Fruit fly (Drosophila melanogaster) whole organism, embryonic: ENCODE measurements around the gene CG5541.

Source experiments
- Adf1 ChIP-seq: fragments of 200-800 bp; sonication (Bioruptor generic); IDR thresholded peaks from 2 replicates; pipeline ENCODE4 v1.3.6; 2022; ENCODE audit warnings: missing biosample characterization, missing genetic modification characterization
- Aef1 ChIP-seq: fragments of 200-800 bp; sonication (Bioruptor generic); IDR thresholded peaks from 3 replicates; pipeline ENCODE4 v1.3.6; 2022; ENCODE audit warnings: missing biosample characterization, missing genetic modification characterization
- B-H1 ChIP-seq: fragments of 200-800 bp; sonication (Bioruptor generic); IDR thresholded peaks from 3 replicates; pipeline ENCODE4 v1.3.6; 2022; ENCODE audit warnings: missing biosample characterization, missing genetic modification characterization
- BEAF-32 ChIP-seq: fragments of 200-800 bp; sonication (Bioruptor generic); optimal IDR thresholded peaks from 3 replicates; lab custom pipeline; 2017; ENCODE audit warnings: missing biosample characterization, missing genetic modification characterization, mild to moderate bottlenecking, moderate library complexity, missing genetic modification reagents
- CG10267 ChIP-seq: fragments of 200-800 bp; sonication (Bioruptor generic); optimal IDR thresholded peaks from 2 replicates; lab custom pipeline; 2018; ENCODE audit warnings: missing biosample characterization, mild to moderate bottlenecking, missing genetic modification characterization, moderate library complexity
- CG10431 ChIP-seq: fragments of 200-800 bp; sonication (Bioruptor generic); optimal IDR thresholded peaks from 3 replicates; lab custom pipeline; 2018; ENCODE audit warnings: missing biosample characterization, mild to moderate bottlenecking, missing genetic modification characterization
- CG10565 ChIP-seq: fragments of 200-800 bp; sonication (Bioruptor generic); optimal IDR thresholded peaks from 3 replicates; lab custom pipeline; 2016; ENCODE audit warnings: missing biosample characterization, mild to moderate bottlenecking, missing genetic modification characterization
- CG10979 ChIP-seq: fragments of 200-800 bp; sonication (Bioruptor generic); optimal IDR thresholded peaks from 2 replicates; lab custom pipeline; 2018; ENCODE audit warnings: missing biosample characterization, mild to moderate bottlenecking, missing genetic modification characterization, moderate library complexity
- CG13894 ChIP-seq: fragments of 200-800 bp; sonication (Bioruptor generic); optimal IDR thresholded peaks from 3 replicates; lab custom pipeline; 2018; ENCODE audit warnings: missing biosample characterization, mild to moderate bottlenecking, missing genetic modification characterization, moderate library complexity
- CG17385 ChIP-seq: fragments of 200-800 bp; sonication (Bioruptor generic); optimal IDR thresholded peaks from 3 replicates; lab custom pipeline; 2018; ENCODE audit warnings: missing biosample characterization, mild to moderate bottlenecking, missing genetic modification characterization
- CG18011 ChIP-seq: fragments of 200-800 bp; sonication (Bioruptor generic); optimal IDR thresholded peaks from 2 replicates; lab custom pipeline; 2017; ENCODE audit warnings: missing biosample characterization, missing genetic modification characterization, mild to moderate bottlenecking, moderate library complexity, missing genotype
- CG18262 ChIP-seq: fragments of 200-800 bp; optimal IDR thresholded peaks from 3 replicates; lab custom pipeline; 2019; ENCODE audit warnings: missing biosample characterization, mild to moderate bottlenecking, missing genetic modification characterization, moderate library complexity
- CG1832 ChIP-seq: fragments of 200-800 bp; sonication (Bioruptor generic); optimal IDR thresholded peaks from 2 replicates; lab custom pipeline; 2017; ENCODE audit warnings: missing biosample characterization, mild to moderate bottlenecking, missing genetic modification characterization, inconsistent platforms
- CG2120 ChIP-seq: fragments of 200-800 bp; sonication (Bioruptor generic); optimal IDR thresholded peaks from 3 replicates; lab custom pipeline; 2016; ENCODE audit warnings: missing biosample characterization, missing genetic modification characterization
- CG31441 ChIP-seq: fragments of 200-800 bp; sonication (Bioruptor generic); IDR thresholded peaks from 2 replicates; pipeline ENCODE4 v1.3.6; 2022; ENCODE audit warnings: missing biosample characterization, missing genetic modification characterization
- CG32532 ChIP-seq: fragments of 200-800 bp; sonication (Bioruptor generic); IDR thresholded peaks from 2 replicates; pipeline ENCODE4 v1.3.6; 2022; ENCODE audit warnings: missing biosample characterization, missing genetic modification characterization
- CG33213 ChIP-seq: fragments of 200-800 bp; sonication (Bioruptor generic); optimal IDR thresholded peaks from 3 replicates; lab custom pipeline; 2016; ENCODE audit warnings: missing biosample characterization, missing genetic modification characterization
- CG3995 ChIP-seq: fragments of 200-800 bp; sonication (Bioruptor generic); optimal IDR thresholded peaks from 3 replicates; lab custom pipeline; 2016; ENCODE audit warnings: missing biosample characterization, missing genetic modification characterization
- CG4707 ChIP-seq: fragments of 200-800 bp; sonication (Bioruptor generic); optimal IDR thresholded peaks from 2 replicates; lab custom pipeline; 2018; ENCODE audit warnings: missing biosample characterization, mild to moderate bottlenecking, missing genetic modification characterization, moderate library complexity
- CG6254 ChIP-seq: fragments of 200-800 bp; sonication (Bioruptor generic); optimal IDR thresholded peaks from 3 replicates; lab custom pipeline; 2017; ENCODE audit warnings: mild to moderate bottlenecking, missing biosample characterization, missing genetic modification reagents, missing genetic modification characterization
- CG6654 ChIP-seq: fragments of 200-800 bp; sonication (Bioruptor generic); optimal IDR thresholded peaks from 2 replicates; lab custom pipeline; 2017; ENCODE audit warnings: missing biosample characterization, mild to moderate bottlenecking, missing genetic modification characterization
- CG7987 ChIP-seq: fragments of 200-800 bp; sonication (Bioruptor generic); optimal IDR thresholded peaks from 2 replicates; lab custom pipeline; 2018; ENCODE audit warnings: missing biosample characterization, mild to moderate bottlenecking, missing genetic modification characterization, moderate library complexity
- Dll ChIP-seq: fragments of 200-800 bp; sonication (Bioruptor generic); IDR thresholded peaks from 4 replicates; pipeline ENCODE4 v1.3.6; 2022; ENCODE audit warnings: missing biosample characterization, missing genetic modification characterization; ENCODE audit not compliant: partially characterized antibody
- HLH54F ChIP-seq: fragments of 200-800 bp; sonication (Bioruptor generic); optimal IDR thresholded peaks from 3 replicates; lab custom pipeline; 2016; ENCODE audit warnings: missing biosample characterization, missing genetic modification characterization
- HLHmδ ChIP-seq: fragments of 200-800 bp; sonication (Bioruptor generic); optimal IDR thresholded peaks from 2 replicates; lab custom pipeline; 2018; ENCODE audit warnings: missing biosample characterization, mild to moderate bottlenecking, missing genetic modification characterization, moderate library complexity
- Hr78 ChIP-seq, 2 experiments: fragments of 200-800 bp in 1 of 2; fragments of >200 bp in 1 of 2; sonication (Bioruptor generic) in 1 of 2; optimal IDR thresholded peaks; 2 replicates each; lab custom pipeline; 2017 to 2019; ENCODE audit warnings: missing biosample characterization in 2 of 2, missing genetic modification characterization in 2 of 2, mild to moderate bottlenecking in 1 of 2, moderate library complexity in 1 of 2
- MBD-R2 ChIP-seq: fragments of 200-800 bp; sonication (Bioruptor generic); IDR thresholded peaks from 2 replicates; pipeline ENCODE4 v1.3.6; 2022; ENCODE audit warnings: missing biosample characterization, missing genetic modification characterization
- Med ChIP-seq: fragments of 200-800 bp; sonication (Bioruptor generic); peaks from one replicate; lab custom pipeline; 2016; ENCODE audit warnings: missing biosample characterization, missing genetic modification characterization, mild to moderate bottlenecking, inconsistent platforms, moderate library complexity
- Nf-YA ChIP-seq: fragments of 200-800 bp; sonication (Bioruptor generic); IDR thresholded peaks from 2 replicates; pipeline ENCODE4 v1.3.6; 2022; ENCODE audit warnings: missing biosample characterization, missing genetic modification characterization
- Nf-YB ChIP-seq: fragments of 200-800 bp; sonication (Bioruptor generic); optimal IDR thresholded peaks from 3 replicates; lab custom pipeline; 2019; ENCODE audit warnings: missing biosample characterization, mild to moderate bottlenecking, missing genetic modification characterization, moderate library complexity
- Nf-YC ChIP-seq: fragments of 200-800 bp; optimal IDR thresholded peaks from 3 replicates; lab custom pipeline; 2019; ENCODE audit warnings: missing biosample characterization, mild to moderate bottlenecking, missing genetic modification characterization, moderate library complexity
- Sox100B ChIP-seq: fragments of 200-800 bp; sonication (Bioruptor generic); optimal IDR thresholded peaks from 3 replicates; lab custom pipeline; 2018; ENCODE audit warnings: missing biosample characterization, mild to moderate bottlenecking, missing genetic modification characterization
- Vsx1 ChIP-seq: fragments of 200-800 bp; sonication (Bioruptor generic); optimal IDR thresholded peaks from 2 replicates; lab custom pipeline; 2017; ENCODE audit warnings: missing biosample characterization, mild to moderate bottlenecking, missing genetic modification characterization, missing genetic modification reagents
- YL-1 ChIP-seq: fragments of 200-800 bp; sonication (Bioruptor generic); optimal IDR thresholded peaks from 3 replicates; lab custom pipeline; 2017; ENCODE audit warnings: missing biosample characterization, mild to moderate bottlenecking, missing genetic modification characterization
- amos ChIP-seq: fragments of 200-800 bp; sonication (Bioruptor generic); IDR thresholded peaks from 2 replicates; pipeline ENCODE4 v1.3.6; 2022; ENCODE audit warnings: missing biosample characterization, missing genetic modification characterization; ENCODE audit not compliant: partially characterized antibody
- ase ChIP-seq: fragments of 200-800 bp; sonication (Bioruptor generic); IDR thresholded peaks from 3 replicates; pipeline ENCODE4 v1.3.6; 2022; ENCODE audit warnings: missing biosample characterization, missing genetic modification characterization
- bsh ChIP-seq, 2 experiments: fragments of 200-800 bp; sonication (Bioruptor generic); optimal IDR thresholded peaks; 2 replicates each; lab custom pipeline; 2017 to 2018; ENCODE audit warnings: mild to moderate bottlenecking in 2 of 2, missing biosample characterization in 2 of 2, missing genetic modification characterization in 2 of 2, moderate library complexity in 1 of 2
- cato ChIP-seq: fragments of 200-800 bp; sonication (Bioruptor generic); optimal IDR thresholded peaks from 2 replicates; lab custom pipeline; 2016; ENCODE audit warnings: missing biosample characterization, missing genetic modification characterization, borderline replicate concordance
- kay ChIP-seq: fragments of 200-800 bp; sonication (Bioruptor generic); optimal IDR thresholded peaks from 2 replicates; lab custom pipeline; 2016; ENCODE audit warnings: missing biosample characterization, missing genetic modification characterization
- knrl ChIP-seq: fragments of 200-800 bp; sonication (Bioruptor generic); IDR thresholded peaks from 3 replicates; pipeline ENCODE4 v1.3.6; 2022; ENCODE audit warnings: missing biosample characterization, missing genetic modification characterization; ENCODE audit not compliant: partially characterized antibody
- luna ChIP-seq: fragments of 200-800 bp; sonication (Bioruptor generic); optimal IDR thresholded peaks from 2 replicates; lab custom pipeline; 2016; ENCODE audit warnings: missing biosample characterization, missing genetic modification characterization
- nom ChIP-seq: fragments of 200-800 bp; sonication (Bioruptor generic); optimal IDR thresholded peaks from 2 replicates; lab custom pipeline; 2017; ENCODE audit warnings: missing biosample characterization, missing genetic modification characterization, mild to moderate bottlenecking, moderate library complexity, missing genetic modification reagents
- row ChIP-seq: fragments of 200-800 bp; sonication (Bioruptor generic); IDR thresholded peaks from 3 replicates; pipeline ENCODE4 v1.3.6; 2022; ENCODE audit warnings: missing biosample characterization, missing genetic modification characterization
- sens ChIP-seq: fragments of 200-800 bp; sonication (Bioruptor generic); peaks from one replicate; lab custom pipeline; 2016; ENCODE audit warnings: missing biosample characterization, missing genetic modification characterization
- sob ChIP-seq: fragments of 200-800 bp; sonication (Bioruptor generic); IDR thresholded peaks from 2 replicates; pipeline ENCODE4 v1.3.6; 2022; ENCODE audit warnings: missing biosample characterization, missing genetic modification characterization
- usp ChIP-seq: fragments of >200 bp; optimal IDR thresholded peaks from 2 replicates; lab custom pipeline; 2017; ENCODE audit warnings: missing biosample characterization, missing genetic modification characterization
- z ChIP-seq: fragments of 200-800 bp; sonication (Bioruptor generic); IDR thresholded peaks from 3 replicates; pipeline ENCODE4 v1.3.6; 2022; ENCODE audit warnings: missing biosample characterization, missing genetic modification characterization

Gene CG5541

dm6 chrX:15076606-15077005 lies 32.7 kb downstream of the CG5541 start (continued):
- TF ChIP-seq Aef1 (GFP tag; lab: Robert Waterston, UW) (no peak), row (GFP tag; lab: Robert Waterston, UW) (0 out of 3 replicates have a peak, but pooled peaks have one; percentile 41), B-H1 (GFP tag; lab: Robert Waterston, UW) (no peak; the same call in 2 of the 3 replicates), Dll (GFP tag; lab: Robert Waterston, UW) (no peak), CG7987 (no peak), Adf1 (GFP tag; lab: Robert Waterston, UW) (no peak), CG13894 (tag; lab: Kevin White, UChicago) (no peak), CG10431 (GFP tag; lab: Kevin White, UChicago) (no peak), BEAF-32 (GFP tag; lab: Kevin White, UChicago) (no peak)
- TF ChIP-seq, all 482 proteins: peak for 11

- TF ChIP-seq Nf-YB (GFP tag; lab: Kevin White, UChicago), result peak; percentile 15
- no peak for TF ChIP-seq Nf-YA (GFP tag; lab: Robert Waterston, UW)
- no peak for TF ChIP-seq Vsx1 (GFP tag; lab: Kevin White, UChicago)
- no peak for TF ChIP-seq knrl (GFP tag; lab: Robert Waterston, UW)
- TF ChIP-seq Med (GFP tag; lab: Kevin White, UChicago), result peak; percentile 30
- TF ChIP-seq bsh (GFP tag; optimal IDR thresholded peaks at IDR 0.05; lab: Kevin White, UChicago), result peak in 1 of 2 experiments; percentile 35
- peak; percentile 53 for TF ChIP-seq nom (GFP tag; lab: Kevin White, UChicago)
- peak; percentile 62 for TF ChIP-seq sens (GFP tag; lab: Kevin White, UChicago)
- TF ChIP-seq Hr78 (GFP tag; optimal IDR thresholded peaks at IDR 0.05; lab: Kevin White, UChicago), result peak in 1 of 2 experiments; percentile 79
- peak; percentile 43 for TF ChIP-seq Nf-YC
Measured at dm6 chrX:15077576-15078136, 33.7 kb downstream of the CG5541 start.

dm6 chrX:15078394-15078793 lies 34.5 kb downstream of the CG5541 start:
- TF ChIP-seq usp (GFP tag; lab: Kevin White, UChicago), result no peak
- TF ChIP-seq YL-1 (GFP tag; lab: Kevin White, UChicago), result no peak
- no peak for TF ChIP-seq z (GFP tag; lab: Robert Waterston, UW)
- TF ChIP-seq Sox100B (GFP tag; lab: Kevin White, UChicago), result peak; percentile 35
- TF ChIP-seq CG6254 (GFP tag; lab: Kevin White, UChicago), result peak; percentile 47
- no peak for TF ChIP-seq HLH54F (GFP tag; lab: Kevin White, UChicago)
- TF ChIP-seq CG6654 (GFP tag; lab: Kevin White, UChicago), result no peak
- no peak for TF ChIP-seq CG2120 (GFP tag; lab: Kevin White, UChicago)
- no peak for TF ChIP-seq CG18262 (tag; lab: Kevin White, UChicago)
- no peak for TF ChIP-seq kay (GFP tag; lab: Kevin White, UChicago)
- no peak for TF ChIP-seq CG32532 (GFP tag; lab: Robert Waterston, UW)
- TF ChIP-seq nom (GFP tag; lab: Kevin White, UChicago), result peak; percentile 87
- TF ChIP-seq CG17385 (GFP tag; lab: Kevin White, UChicago), result peak; percentile 39
- no peak for TF ChIP-seq CG10267 (tag; lab: Kevin White, UChicago)
- peak; percentile 28 for TF ChIP-seq CG4707
- no peak for TF ChIP-seq MBD-R2 (GFP tag; lab: Robert Waterston, UW)
- TF ChIP-seq ase, result no peak
- no peak for TF ChIP-seq CG18011
- no peak for TF ChIP-seq HLHmδ (GFP tag; lab: Kevin White, UChicago)
- TF ChIP-seq cato (GFP tag; lab: Kevin White, UChicago), result no peak
- no peak for TF ChIP-seq CG1832
- no peak for TF ChIP-seq CG3995 (GFP tag; lab: Kevin White, UChicago)
- no peak for TF ChIP-seq amos
- no peak for TF ChIP-seq CG10565 (GFP tag; lab: Kevin White, UChicago)
- no peak for TF ChIP-seq CG31441
- TF ChIP-seq luna, result no peak
- no peak for TF ChIP-seq CG10979
- no peak for TF ChIP-seq CG33213
- TF ChIP-seq sob (GFP tag; lab: Robert Waterston, UW), result no peak
